Worm (Caenorhabditis elegans) whole organism, L2 larva: ENCODE measurements around the gene hpo-10.

ENCODE experiments used
- C34F6.9 ChIP-seq: fragments of 150-350 bp; optimal IDR thresholded peaks from 2 replicates; lab custom pipeline; 2014; ENCODE audit warnings: missing biosample characterization, missing genetic modification characterization
- F13H6.1 ChIP-seq: sonication (generic microtip); optimal IDR thresholded peaks from 2 replicates; lab custom pipeline; 2016; ENCODE audit warnings: missing genetic modification characterization, missing compliant biosample characterization
- Y55F3AM.14 ChIP-seq: fragments of 200-800 bp; sonication (Bioruptor generic); optimal IDR thresholded peaks from 2 replicates; lab custom pipeline; 2018; ENCODE audit warnings: mild to moderate bottlenecking, missing genetic modification characterization, missing compliant biosample characterization
- ZK546.5 ChIP-seq: sonication (generic microtip); optimal IDR thresholded peaks from 2 replicates; lab custom pipeline; 2017; ENCODE audit warnings: missing biosample characterization, missing genetic modification characterization
- aly-2 ChIP-seq: fragments of 150-350 bp; optimal IDR thresholded peaks from 2 replicates; lab custom pipeline; 2014; ENCODE audit warnings: missing biosample characterization, missing genetic modification characterization
- ama-1 ChIP-seq: fragments of 150-350 bp; optimal IDR thresholded peaks from 2 replicates; lab custom pipeline; 2018; ENCODE audit warnings: inconsistent platforms
- blmp-1 ChIP-seq: sonication (generic microtip); optimal IDR thresholded peaks from 2 replicates; lab custom pipeline; 2017; ENCODE audit warnings: missing genetic modification characterization, mild to moderate bottlenecking, missing compliant biosample characterization, antibody characterized with exemption, moderate library complexity; ENCODE audit not compliant: insufficient read depth
- ceh-82 ChIP-seq: fragments of 150-350 bp; optimal IDR thresholded peaks from 2 replicates; lab custom pipeline; 2014; ENCODE audit warnings: missing biosample characterization, missing genetic modification characterization
- crh-2 ChIP-seq: sonication (generic microtip); optimal IDR thresholded peaks from 2 replicates; lab custom pipeline; 2017; ENCODE audit warnings: missing biosample characterization, missing genetic modification characterization
- dmd-4 ChIP-seq: sonication (generic microtip); optimal IDR thresholded peaks from 2 replicates; lab custom pipeline; 2017; ENCODE audit warnings: missing biosample characterization, missing genetic modification characterization
- egl-27 ChIP-seq: sonication (generic microtip); optimal IDR thresholded peaks from 3 replicates; lab custom pipeline; 2017; ENCODE audit warnings: missing biosample characterization, missing genetic modification reagents, missing genetic modification characterization
- elt-1 ChIP-seq: fragments of 150-350 bp; optimal IDR thresholded peaks from 2 replicates; lab custom pipeline; 2014; ENCODE audit warnings: missing biosample characterization, missing genetic modification characterization
- elt-3 ChIP-seq: sonication (generic microtip); optimal IDR thresholded peaks from 2 replicates; lab custom pipeline; 2017; ENCODE audit warnings: missing biosample characterization, missing genetic modification characterization
- fos-1 ChIP-seq: fragments of 150-350 bp; optimal IDR thresholded peaks from 2 replicates; lab custom pipeline; 2014; ENCODE audit warnings: missing biosample characterization, missing genetic modification characterization
- gmeb-1 ChIP-seq: fragments of 150-350 bp; optimal IDR thresholded peaks from 2 replicates; lab custom pipeline; 2014; ENCODE audit warnings: missing biosample characterization, missing genetic modification characterization
- lin-11 ChIP-seq: fragments of 150-350 bp; sonication (generic microtip); optimal IDR thresholded peaks from 2 replicates; lab custom pipeline; 2014; ENCODE audit warnings: missing biosample characterization, missing genetic modification characterization, inconsistent platforms, mixed read lengths
- lin-13 ChIP-seq: fragments of 150-350 bp; optimal IDR thresholded peaks from 2 replicates; lab custom pipeline; 2014; ENCODE audit warnings: missing biosample characterization, missing genetic modification reagents, missing genetic modification characterization
- lin-39 ChIP-seq: fragments of 150-350 bp; optimal IDR thresholded peaks from 2 replicates; lab custom pipeline; 2014; ENCODE audit warnings: missing biosample characterization, missing genetic modification reagents, missing genetic modification characterization
- lsy-2 ChIP-seq, 2 experiments: fragments of 150-350 bp in 1 of 2; sonication (generic microtip) in 1 of 2; optimal IDR thresholded peaks; 2 replicates each; lab custom pipeline; 2014 to 2017; ENCODE audit warnings: missing biosample characterization in 2 of 2, missing genetic modification characterization in 2 of 2
- mab-5 ChIP-seq: fragments of 150-350 bp; optimal IDR thresholded peaks from 2 replicates; lab custom pipeline; 2014; ENCODE audit warnings: missing biosample characterization, missing genetic modification characterization
- mbf-1 ChIP-seq: sonication (generic microtip); optimal IDR thresholded peaks from 2 replicates; lab custom pipeline; 2017; ENCODE audit warnings: missing biosample characterization, missing genetic modification characterization
- mdl-1 ChIP-seq, 2 experiments: fragments of 150-350 bp in 1 of 2; sonication (generic microtip) in 1 of 2; optimal IDR thresholded peaks; 2 replicates each; lab custom pipeline; 2017; ENCODE audit warnings: missing biosample characterization in 2 of 2, missing genetic modification characterization in 2 of 2
- nhr-10 ChIP-seq: sonication (generic microtip); optimal IDR thresholded peaks from 2 replicates; lab custom pipeline; 2017; ENCODE audit warnings: missing biosample characterization, missing genetic modification characterization
- nhr-11 ChIP-seq: fragments of 150-350 bp; optimal IDR thresholded peaks from 2 replicates; lab custom pipeline; 2014; ENCODE audit warnings: missing biosample characterization, missing genetic modification characterization
- nhr-12 ChIP-seq: fragments of 150-350 bp; optimal IDR thresholded peaks from 2 replicates; lab custom pipeline; 2014; ENCODE audit warnings: missing biosample characterization, missing genetic modification characterization
- nhr-129 ChIP-seq: fragments of 150-350 bp; optimal IDR thresholded peaks from 2 replicates; lab custom pipeline; 2014; ENCODE audit warnings: missing biosample characterization, missing genetic modification characterization
- nhr-21 ChIP-seq: fragments of 150-350 bp; optimal IDR thresholded peaks from 2 replicates; lab custom pipeline; 2014; ENCODE audit warnings: missing biosample characterization, missing genetic modification characterization
- nhr-23 ChIP-seq: fragments of 150-350 bp; optimal IDR thresholded peaks from 2 replicates; lab custom pipeline; 2014; ENCODE audit warnings: missing biosample characterization, missing genetic modification reagents, missing genetic modification characterization
- nhr-25 ChIP-seq: fragments of 150-350 bp; sonication (generic microtip); optimal IDR thresholded peaks from 3 replicates; lab custom pipeline; 2014; ENCODE audit warnings: missing biosample characterization, missing genetic modification characterization
- nhr-6 ChIP-seq: fragments of 150-350 bp; optimal IDR thresholded peaks from 2 replicates; lab custom pipeline; 2014; ENCODE audit warnings: missing biosample characterization, missing genetic modification characterization
- peb-1 ChIP-seq: fragments of 150-350 bp; optimal IDR thresholded peaks from 2 replicates; lab custom pipeline; 2014; ENCODE audit warnings: missing biosample characterization, missing genetic modification characterization
- sem-4 ChIP-seq: fragments of 150-350 bp; optimal IDR thresholded peaks from 2 replicates; lab custom pipeline; 2014; ENCODE audit warnings: missing biosample characterization, missing genetic modification reagents, missing genetic modification characterization
- skn-1 ChIP-seq: sonication (generic microtip); optimal IDR thresholded peaks from 2 replicates; lab custom pipeline; 2017; ENCODE audit warnings: missing biosample characterization, missing genetic modification characterization
- sma-9 ChIP-seq, 2 experiments: fragments of 150-350 bp in 1 of 2; sonication (generic microtip) in 1 of 2; optimal IDR thresholded peaks; 2 replicates each; lab custom pipeline; 2014 to 2016; ENCODE audit warnings: missing genetic modification characterization in 2 of 2, mild to moderate bottlenecking in 1 of 2, missing biosample characterization in 1 of 2, missing compliant biosample characterization in 1 of 2, missing genetic modification reagents in 1 of 2, moderate library complexity in 1 of 2
- snpc-4 ChIP-seq: fragments of 150-350 bp; optimal IDR thresholded peaks from 2 replicates; lab custom pipeline; 2014; ENCODE audit warnings: missing biosample characterization, missing genetic modification characterization
- unc-39 ChIP-seq: fragments of 150-350 bp; optimal IDR thresholded peaks from 2 replicates; lab custom pipeline; 2014; ENCODE audit warnings: missing biosample characterization, missing genetic modification characterization
- unc-55 ChIP-seq: fragments of 150-350 bp; sonication (generic microtip); optimal IDR thresholded peaks from 3 replicates; lab custom pipeline; 2014; ENCODE audit warnings: missing biosample characterization, missing genetic modification reagents, missing genetic modification characterization
- zag-1 ChIP-seq: fragments of 150-350 bp; optimal IDR thresholded peaks from 2 replicates; lab custom pipeline; 2014; ENCODE audit warnings: missing biosample characterization, missing genetic modification characterization
- ztf-1 ChIP-seq: fragments of 200-800 bp; sonication (Bioruptor generic); conservative IDR thresholded peaks from 2 replicates; pipeline ENCODE4 v1.3.6; 2022; ENCODE audit warnings: missing genetic modification characterization, missing compliant biosample characterization
- ztf-11 ChIP-seq: sonication (generic microtip); optimal IDR thresholded peaks from 2 replicates; lab custom pipeline; 2017; ENCODE audit warnings: missing biosample characterization, missing genetic modification characterization
- ztf-4 ChIP-seq: fragments of 150-350 bp; optimal IDR thresholded peaks from 2 replicates; lab custom pipeline; 2014; ENCODE audit warnings: missing biosample characterization, missing genetic modification characterization

The hpo-10 gene

ce11 chrIII:5843662-5844061, 35.6 kb upstream of the hpo-10 start:
- peak; percentile 62 for TF ChIP-seq F13H6.1
- TF ChIP-seq mdl-1 (tag; optimal IDR thresholded peaks at IDR 0.05; lab: Kevin White, UChicago) = peak in 1 of 2 experiments; percentile 18
- TF ChIP-seq lin-11 (tag; lab: Kevin White, UChicago) = no peak
- TF ChIP-seq dmd-4 = no peak
- peak in 1 of 2 experiments; percentile 8 for TF ChIP-seq lsy-2 (tag; optimal IDR thresholded peaks at IDR 0.05; lab: Kevin White, UChicago)
- peak; percentile 70 for TF ChIP-seq nhr-129 (tag; lab: Kevin White, UChicago)
- no peak for TF ChIP-seq ceh-82
- no peak for TF ChIP-seq unc-39 (tag; lab: Kevin White, UChicago)
- TF ChIP-seq blmp-1 (tag; lab: Kevin White, UChicago) = no peak
- no peak for TF ChIP-seq nhr-12

ce11 chrIII:5845483-5845882, 33.8 kb upstream of the hpo-10 start:
- TF ChIP-seq lin-11 (tag; lab: Kevin White, UChicago) (peak; percentile 34), ceh-82 (no peak), unc-55 (GFP tag; lab: Kevin White, UChicago) (peak; percentile 94), egl-27 (tag; lab: Kevin White, UChicago) (peak; percentile 85), C34F6.9 (peak; percentile 83), F13H6.1 (peak; percentile 76), unc-39 (tag; lab: Kevin White, UChicago) (no peak), sma-9 (GFP tag; optimal IDR thresholded peaks at IDR 0.05; lab: Kevin White, UChicago) (peak; percentile 72), sma-9 (tag; optimal IDR thresholded peaks at IDR 0.05; lab: Kevin White, UChicago) (no peak), crh-2 (tag; lab: Kevin White, UChicago) (peak; percentile 82), ztf-1 (GFP tag; lab: Robert Waterston, UW) (no peak), aly-2 (tag; lab: Kevin White, UChicago) (no peak), zag-1 (tag; lab: Kevin White, UChicago) (peak; percentile 94), elt-1 (tag; lab: Kevin White, UChicago) (no peak), nhr-10 (tag; lab: Kevin White, UChicago) (no peak), nhr-129 (tag; lab: Kevin White, UChicago) (peak; percentile 91), gmeb-1 (tag; lab: Kevin White, UChicago) (no peak), sem-4 (peak; percentile 28), ztf-11 (tag; lab: Kevin White, UChicago) (no peak), lin-13 (GFP tag; lab: Kevin White, UChicago) (peak; percentile 58), mdl-1 (tag; optimal IDR thresholded peaks at IDR 0.05; lab: Kevin White, UChicago) (peak; percentile 89 to 95), nhr-6 (tag; lab: Kevin White, UChicago) (peak; percentile 41), snpc-4 (tag; lab: Kevin White, UChicago) (no peak), lsy-2 (tag; optimal IDR thresholded peaks at IDR 0.05; lab: Kevin White, UChicago) (peak; percentile 2 to 77), Y55F3AM.14 (GFP tag; lab: Kevin White, UChicago) (peak; percentile 71), ztf-4 (tag; lab: Kevin White, UChicago) (peak; percentile 61)

- TF ChIP-seq lin-13 (GFP tag; lab: Kevin White, UChicago) = no peak
- no peak for TF ChIP-seq nhr-129 (tag; lab: Kevin White, UChicago)
- no peak for TF ChIP-seq ztf-11 (tag; lab: Kevin White, UChicago)
- TF ChIP-seq ZK546.5 = no peak
- TF ChIP-seq ama-1 = no peak
- no peak for TF ChIP-seq gmeb-1 (tag; lab: Kevin White, UChicago)
- no peak for TF ChIP-seq snpc-4 (tag; lab: Kevin White, UChicago)
- TF ChIP-seq elt-1 (tag; lab: Kevin White, UChicago) = no peak
- TF ChIP-seq zag-1 (tag; lab: Kevin White, UChicago) = no peak
- TF ChIP-seq unc-55 (GFP tag; lab: Kevin White, UChicago) = peak; percentile 30
- TF ChIP-seq nhr-12 = no peak
- TF ChIP-seq lin-39 = no peak
- TF ChIP-seq elt-3 (tag; lab: Kevin White, UChicago) = no peak
- TF ChIP-seq skn-1 (tag; lab: Kevin White, UChicago) = no peak
- TF ChIP-seq mdl-1 (tag; optimal IDR thresholded peaks at IDR 0.05; lab: Kevin White, UChicago) = no peak
- no peak for TF ChIP-seq mbf-1 (tag; lab: Kevin White, UChicago)
- TF ChIP-seq sma-9 (GFP tag; optimal IDR thresholded peaks at IDR 0.05; lab: Kevin White, UChicago) = peak; percentile 3
- TF ChIP-seq sma-9 (tag; optimal IDR thresholded peaks at IDR 0.05; lab: Kevin White, UChicago) = no peak
- TF ChIP-seq Y55F3AM.14 (GFP tag; lab: Kevin White, UChicago) = no peak
- TF ChIP-seq crh-2 (tag; lab: Kevin White, UChicago) = peak; percentile 7
- no peak for TF ChIP-seq nhr-21 (tag; lab: Kevin White, UChicago)
- no peak for TF ChIP-seq blmp-1 (tag; lab: Kevin White, UChicago)
- no peak for TF ChIP-seq mab-5 (tag; lab: Kevin White, UChicago)
- no peak for TF ChIP-seq nhr-11 (tag; lab: Kevin White, UChicago)
- peak; percentile 49 for TF ChIP-seq C34F6.9
- no peak for TF ChIP-seq nhr-25
- TF ChIP-seq nhr-23 = no peak
- no peak for TF ChIP-seq fos-1 (tag; lab: Kevin White, UChicago)
- no peak for TF ChIP-seq peb-1 (tag; lab: Kevin White, UChicago)
- no peak for TF ChIP-seq lin-11 (tag; lab: Kevin White, UChicago)
- TF ChIP-seq aly-2 (tag; lab: Kevin White, UChicago) = no peak
Observed at ce11 chrIII:5846412-5846811, 32.9 kb upstream of the hpo-10 start.
